Worm (Caenorhabditis elegans): ENCODE results near the gene C44B12.3.

DNA sequence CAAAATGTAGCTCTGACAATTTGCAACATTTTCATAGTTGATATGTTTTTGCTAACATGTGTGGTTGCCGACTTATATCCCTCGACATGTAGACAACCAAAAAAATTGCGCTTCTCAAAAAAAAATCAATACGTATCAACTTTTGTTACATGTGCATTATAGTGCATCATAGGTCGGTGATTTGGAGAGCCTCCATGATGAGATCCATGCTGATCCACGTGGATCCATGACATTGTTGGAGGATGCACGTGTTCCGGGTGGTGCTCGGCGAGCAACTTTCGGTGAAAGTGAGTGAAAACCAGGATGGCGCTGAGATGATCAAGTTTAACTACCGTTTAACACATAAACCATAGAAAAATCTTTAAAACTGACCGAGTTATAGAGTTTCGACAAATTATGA, 6.4 kb downstream of the C44B12.3 start:
- TF ChIP-seq W03F9.2 (tag; optimal IDR thresholded peaks at IDR 0.05) (no peak), him-1 (tag; optimal IDR thresholded peaks at IDR 0.05) (no peak)

Measured in whole organism, L4/young adult.